Worm (Caenorhabditis elegans): Measurements from ENCODE around the gene Y37H2A.13.
A peak's percentile ranks its signal among the peaks of the same experiment; 100 is the strongest.

Gene Y37H2A.13

ce11 chrV:18146077-18146476 lies 3.4 kb downstream of the Y37H2A.13 start, which contains the start of gene C14A6.3:
TSS of gene C14A6.3 (plus strand) at chrV:18146377.
- TF ChIP-seq mab-9 (GFP tag; IDR thresholded peaks at IDR 0.05) (no peak), nhr-77 (tag; optimal IDR thresholded peaks at IDR 0.05) (no peak), irx-1 (tag; optimal IDR thresholded peaks at IDR 0.05) (no peak), elt-2 (tag; optimal IDR thresholded peaks at IDR 0.05) (no peak), egl-27 (tag; optimal IDR thresholded peaks at IDR 0.05) (no peak), dpl-1 (GFP tag; optimal IDR thresholded peaks at IDR 0.05) (no peak), ceh-82 (tag; optimal IDR thresholded peaks at IDR 0.05) (no peak), lin-35 (GFP tag; optimal IDR thresholded peaks at IDR 0.05) (no peak), lin-15B (tag; optimal IDR thresholded peaks at IDR 0.05) (no peak), nhr-47 (tag; optimal IDR thresholded peaks at IDR 0.05) (no peak), Y116A8C.19 (tag; optimal IDR thresholded peaks at IDR 0.05; ENCODE audit: borderline replicate concordance) (no peak), mep-1 (tag; optimal IDR thresholded peaks at IDR 0.05) (no peak), nhr-71 (tag; optimal IDR thresholded peaks at IDR 0.05) (no peak), ceh-88 (GFP tag; IDR thresholded peaks at IDR 0.05) (no peak)

- TF ChIP-seq efl-1 (optimal IDR thresholded peaks at IDR 0.05), result no peak
- TF ChIP-seq efl-1 (GFP tag; optimal IDR thresholded peaks at IDR 0.05 in 1 of 2), result peak in 1 of 2 experiments; percentile 57
- no peak for TF ChIP-seq C34B4.2 (tag; optimal IDR thresholded peaks at IDR 0.05)
Observed at ce11 chrV:18157707-18158106, 15.1 kb downstream of the Y37H2A.13 start, which contains the start of gene clec-48. TSS of gene clec-48 (plus strand) at chrV:18158026.

ce11 chrV:18158172-18158571 lies 15.5 kb downstream of the Y37H2A.13 start:
- TF ChIP-seq sptf-1 (tag; optimal IDR thresholded peaks at IDR 0.05) (no peak), F16B12.6 (tag; optimal IDR thresholded peaks at IDR 0.05) (no peak), C34B4.2 (tag; optimal IDR thresholded peaks at IDR 0.05) (no peak), ces-1 (GFP tag; optimal IDR thresholded peaks at IDR 0.05) (no peak), vab-15 (tag; optimal IDR thresholded peaks at IDR 0.05) (no peak), elt-2 (tag; optimal IDR thresholded peaks at IDR 0.05) (no peak), pqm-1 (tag; optimal IDR thresholded peaks at IDR 0.05) (no peak), nhr-28 (tag; optimal IDR thresholded peaks at IDR 0.05) (no peak), unc-98 (GFP tag; IDR thresholded peaks at IDR 0.05) (no peak), pax-3 (tag; optimal IDR thresholded peaks at IDR 0.05) (no peak)

- no peak for TF ChIP-seq hlh-17 (GFP tag; optimal IDR thresholded peaks at IDR 0.05; ENCODE audit: borderline replicate concordance)
- TF ChIP-seq grh-1 (GFP tag; IDR thresholded peaks at IDR 0.05), result no peak
- TF ChIP-seq lin-35 (GFP tag; optimal IDR thresholded peaks at IDR 0.05), result no peak
- TF ChIP-seq sup-37 (GFP tag; optimal IDR thresholded peaks at IDR 0.05), result no peak
- no peak for TF ChIP-seq swsn-7 (tag; optimal IDR thresholded peaks at IDR 0.05)
- TF ChIP-seq ztf-11 (tag; optimal IDR thresholded peaks at IDR 0.05), result no peak
- TF ChIP-seq tlp-1 (tag; optimal IDR thresholded peaks at IDR 0.05), result no peak
- no peak for TF ChIP-seq nhr-77 (tag; optimal IDR thresholded peaks at IDR 0.05)
- TF ChIP-seq nhr-28 (tag; optimal IDR thresholded peaks at IDR 0.05), result no peak
- TF ChIP-seq C04F5.9 (tag; optimal IDR thresholded peaks at IDR 0.05), result no peak
- TF ChIP-seq egl-13 (tag; optimal IDR thresholded peaks at IDR 0.05), result no peak
- TF ChIP-seq mab-9 (GFP tag; IDR thresholded peaks at IDR 0.05), result no peak
- TF ChIP-seq dpl-1 (GFP tag; optimal IDR thresholded peaks at IDR 0.05), result no peak
- TF ChIP-seq tbx-2 (tag; optimal IDR thresholded peaks at IDR 0.05), result no peak
- TF ChIP-seq aly-2 (tag; optimal IDR thresholded peaks at IDR 0.05), result no peak
Observed at ce11 chrV:18161228-18161627, 18.6 kb downstream of the Y37H2A.13 start, which contains the start of gene C14A6.13. TSS of gene C14A6.13 (minus strand) at chrV:18161328.

- TF ChIP-seq grh-1 (GFP tag; IDR thresholded peaks at IDR 0.05) (no peak), ceh-88 (GFP tag; IDR thresholded peaks at IDR 0.05) (no peak), ama-1 (optimal IDR thresholded peaks at IDR 0.05) (no peak), unc-62 (GFP tag; optimal IDR thresholded peaks at IDR 0.05) (no peak), unc-98 (GFP tag; IDR thresholded peaks at IDR 0.05) (no peak), irx-1 (tag; optimal IDR thresholded peaks at IDR 0.05) (no peak), lin-15B (tag; optimal IDR thresholded peaks at IDR 0.05) (no peak), mep-1 (tag; optimal IDR thresholded peaks at IDR 0.05) (no peak), rnt-1 (tag; optimal IDR thresholded peaks at IDR 0.05) (no peak), nhr-90 (tag; optimal IDR thresholded peaks at IDR 0.05; ENCODE audit: poor library complexity) (no peak), lin-35 (GFP tag; optimal IDR thresholded peaks at IDR 0.05) (no peak), efl-3 (GFP tag; optimal IDR thresholded peaks at IDR 0.05) (no peak), lin-13 (GFP tag; optimal IDR thresholded peaks at IDR 0.05) (no peak), tlp-1 (tag; optimal IDR thresholded peaks at IDR 0.05) (no peak), fkh-4 (tag; optimal IDR thresholded peaks at IDR 0.05; ENCODE audit: borderline replicate concordance) (no peak)
Observed at ce11 chrV:18162568-18162967, 19.9 kb downstream of the Y37H2A.13 start, which contains the start of gene C14A6.12. TSS of gene C14A6.12 (minus strand) at chrV:18162668.

All from whole organism, L1 larva.